Worm (Caenorhabditis elegans) whole organism, midembryonic: ENCODE data around the gene F44A6.4.

Experiments
- T22C8.4 ChIP-seq: fragments of 200-800 bp; sonication (Bioruptor generic); IDR thresholded peaks from 2 replicates; pipeline ENCODE4 v1.3.6; 2022; ENCODE audit warnings: missing genetic modification characterization, missing compliant biosample characterization
- cog-1 ChIP-seq: sonication (generic microtip); optimal IDR thresholded peaks from 2 replicates; lab custom pipeline; 2016; ENCODE audit warnings: missing genetic modification characterization, missing compliant biosample characterization
- flt-1 ChIP-seq: fragments of 200-800 bp; sonication (Bioruptor generic); IDR thresholded peaks from 2 replicates; pipeline ENCODE4 v1.3.6; 2022; ENCODE audit warnings: missing genetic modification characterization, missing compliant biosample characterization
- klf-2 ChIP-seq: fragments of 200-800 bp; sonication (Bioruptor generic); conservative IDR thresholded peaks from 2 replicates; pipeline ENCODE4 v1.3.6; 2022; ENCODE audit warnings: missing genetic modification reagents, missing genetic modification characterization, missing compliant biosample characterization
- med-1 ChIP-seq: sonication (generic microtip); optimal IDR thresholded peaks from 2 replicates; lab custom pipeline; 2017; ENCODE audit warnings: missing genetic modification characterization, mild to moderate bottlenecking, missing compliant biosample characterization, antibody characterized with exemption, missing genetic modification reagents; ENCODE audit not compliant: insufficient read depth
- ref-1 ChIP-seq: fragments of 200-800 bp; sonication (Bioruptor generic); conservative IDR thresholded peaks from 2 replicates; pipeline ENCODE4 v1.3.6; 2022; ENCODE audit warnings: missing genetic modification reagents, missing genetic modification characterization, missing compliant biosample characterization
- tab-1 ChIP-seq: fragments of 200-800 bp; sonication (Bioruptor generic); IDR thresholded peaks from 2 replicates; pipeline ENCODE4 v1.3.6; 2022; ENCODE audit warnings: missing genetic modification characterization, missing compliant biosample characterization
- ztf-23 ChIP-seq: fragments of 200-800 bp; sonication (Bioruptor generic); IDR thresholded peaks from 2 replicates; pipeline ENCODE4 v1.3.6; 2022; ENCODE audit warnings: missing genetic modification reagents, missing genetic modification characterization, missing compliant biosample characterization
- ztf-29 ChIP-seq: fragments of 200-800 bp; sonication (Bioruptor generic); IDR thresholded peaks from 2 replicates; pipeline ENCODE4 v1.3.6; 2022; ENCODE audit warnings: missing genetic modification reagents, missing genetic modification characterization, missing compliant biosample characterization

The F44A6.4 gene

ce11 chrX:10236844-10237243, 21.5 kb upstream of the F44A6.4 start, which contains the start of gene zipt-13:
Gene zipt-13, minus strand, starts transcription at chrX:10236944.
- TF ChIP-seq flt-1: no peak
- no peak for TF ChIP-seq klf-2 (GFP tag; lab: Robert Waterston, UW)
- no peak for TF ChIP-seq ref-1 (GFP tag; lab: Robert Waterston, UW)
- TF ChIP-seq ztf-23 (GFP tag; lab: Robert Waterston, UW): no peak
- no peak for TF ChIP-seq ztf-29
- no peak for TF ChIP-seq tab-1
- TF ChIP-seq cog-1 (tag; lab: Kevin White, UChicago): no peak
- TF ChIP-seq T22C8.4 (GFP tag; lab: Robert Waterston, UW): no peak
- TF ChIP-seq med-1 (GFP tag; lab: Kevin White, UChicago): no peak

- TF ChIP-seq ztf-23 (GFP tag; lab: Robert Waterston, UW): no peak
- TF ChIP-seq ztf-29: no peak
- TF ChIP-seq med-1 (GFP tag; lab: Kevin White, UChicago): no peak
- no peak for TF ChIP-seq tab-1
- no peak for TF ChIP-seq ref-1 (GFP tag; lab: Robert Waterston, UW)
- no peak for TF ChIP-seq flt-1
- TF ChIP-seq cog-1 (tag; lab: Kevin White, UChicago): no peak
- TF ChIP-seq T22C8.4 (GFP tag; lab: Robert Waterston, UW): no peak
- no peak for TF ChIP-seq klf-2 (GFP tag; lab: Robert Waterston, UW)
Measured at ce11 chrX:10232395-10232794, 17.1 kb upstream of the F44A6.4 start.

ce11 chrX:10230872-10231271, 15.6 kb upstream of the F44A6.4 start:
- TF ChIP-seq ztf-29 (no peak), T22C8.4 (GFP tag; lab: Robert Waterston, UW) (no peak), tab-1 (no peak), ztf-23 (GFP tag; lab: Robert Waterston, UW) (no peak), ref-1 (GFP tag; lab: Robert Waterston, UW) (no peak), flt-1 (no peak), med-1 (GFP tag; lab: Kevin White, UChicago) (no peak), klf-2 (GFP tag; lab: Robert Waterston, UW) (no peak), cog-1 (tag; lab: Kevin White, UChicago) (no peak)

- TF ChIP-seq tab-1: no peak
- no peak for TF ChIP-seq ref-1 (GFP tag; lab: Robert Waterston, UW)
- TF ChIP-seq med-1 (GFP tag; lab: Kevin White, UChicago): no peak
- TF ChIP-seq ztf-23 (GFP tag; lab: Robert Waterston, UW): no peak
- no peak for TF ChIP-seq klf-2 (GFP tag; lab: Robert Waterston, UW)
- no peak for TF ChIP-seq flt-1
- TF ChIP-seq T22C8.4 (GFP tag; lab: Robert Waterston, UW): no peak
- no peak for TF ChIP-seq ztf-29
- no peak for TF ChIP-seq cog-1 (tag; lab: Kevin White, UChicago)
Measured at ce11 chrX:10228094-10228746, 12.9 kb upstream of the F44A6.4 start, which contains the start of gene C14H10.3. Gene C14H10.3, minus strand, starts transcription at chrX:10228137.

- TF ChIP-seq tab-1: no peak
- TF ChIP-seq ztf-23 (GFP tag; lab: Robert Waterston, UW): no peak
- TF ChIP-seq klf-2 (GFP tag; lab: Robert Waterston, UW): no peak
- TF ChIP-seq med-1 (GFP tag; lab: Kevin White, UChicago): no peak
- TF ChIP-seq T22C8.4 (GFP tag; lab: Robert Waterston, UW): no peak
Measured at ce11 chrX:10227217-10227616, 11.9 kb upstream of the F44A6.4 start.

- TF ChIP-seq med-1 (GFP tag; lab: Kevin White, UChicago): no peak
- TF ChIP-seq T22C8.4 (GFP tag; lab: Robert Waterston, UW): no peak
- TF ChIP-seq tab-1: no peak
- TF ChIP-seq ref-1 (GFP tag; lab: Robert Waterston, UW): no peak
Measured at ce11 chrX:10225845-10226244, 10.6 kb upstream of the F44A6.4 start.

ce11 chrX:10219184-10219705, 4.0 kb upstream of the F44A6.4 start:
- TF ChIP-seq klf-2 (GFP tag; lab: Robert Waterston, UW): no peak
- no peak for TF ChIP-seq ztf-29
- no peak for TF ChIP-seq T22C8.4 (GFP tag; lab: Robert Waterston, UW)
- TF ChIP-seq tab-1: no peak
- no peak for TF ChIP-seq ref-1 (GFP tag; lab: Robert Waterston, UW)

- no peak for TF ChIP-seq med-1 (GFP tag; lab: Kevin White, UChicago)
- no peak for TF ChIP-seq klf-2 (GFP tag; lab: Robert Waterston, UW)
- TF ChIP-seq ztf-29: no peak
- no peak for TF ChIP-seq tab-1
- TF ChIP-seq ztf-23 (GFP tag; lab: Robert Waterston, UW): no peak
- no peak for TF ChIP-seq T22C8.4 (GFP tag; lab: Robert Waterston, UW)
- TF ChIP-seq cog-1 (tag; lab: Kevin White, UChicago): no peak
- TF ChIP-seq flt-1: no peak
- TF ChIP-seq ref-1 (GFP tag; lab: Robert Waterston, UW): no peak
Measured at ce11 chrX:10218779-10219178, 3.5 kb upstream of the F44A6.4 start, which contains the start of gene F44A6.5. Gene F44A6.5, minus strand, starts transcription at chrX:10218929.

ce11 chrX:10216857-10217256, 1.6 kb upstream of the F44A6.4 start:
- TF ChIP-seq tab-1 (no peak), med-1 (GFP tag; lab: Kevin White, UChicago) (no peak), ref-1 (GFP tag; lab: Robert Waterston, UW) (no peak), ztf-23 (GFP tag; lab: Robert Waterston, UW) (no peak), T22C8.4 (GFP tag; lab: Robert Waterston, UW) (no peak), klf-2 (GFP tag; lab: Robert Waterston, UW) (no peak), cog-1 (tag; lab: Kevin White, UChicago) (no peak), flt-1 (no peak), ztf-29 (no peak)
